Fruit fly (Drosophila melanogaster) whole organism, embryonic: ENCODE results near the gene CG14965.

Experiments
- BEAF-32 ChIP-seq: fragments of 200-800 bp; sonication (Bioruptor generic); optimal IDR thresholded peaks from 3 replicates; lab custom pipeline; 2017; ENCODE audit warnings: missing biosample characterization, missing genetic modification characterization, mild to moderate bottlenecking, moderate library complexity, missing genetic modification reagents
- CG10209 ChIP-seq: fragments of 200-800 bp; sonication (Bioruptor generic); optimal IDR thresholded peaks from 3 replicates; lab custom pipeline; 2017; ENCODE audit warnings: missing biosample characterization, mild to moderate bottlenecking, missing genetic modification characterization, missing genetic modification reagents
- CG10274 ChIP-seq: fragments of 200-800 bp; sonication (Bioruptor generic); optimal IDR thresholded peaks from 3 replicates; lab custom pipeline; 2017; ENCODE audit warnings: missing biosample characterization, mild to moderate bottlenecking, missing genetic modification characterization
- CG12659 ChIP-seq: fragments of 200-800 bp; sonication (Bioruptor generic); optimal IDR thresholded peaks from 3 replicates; lab custom pipeline; 2017; ENCODE audit warnings: mild to moderate bottlenecking, missing biosample characterization, missing genetic modification reagents, missing genetic modification characterization
- CG13775 ChIP-seq: fragments of 200-800 bp; sonication (Bioruptor generic); optimal IDR thresholded peaks from 3 replicates; lab custom pipeline; 2017; ENCODE audit warnings: missing biosample characterization, mild to moderate bottlenecking, missing genetic modification characterization
- CG17186 ChIP-seq: fragments of 200-800 bp; sonication (Bioruptor generic); optimal IDR thresholded peaks from 3 replicates; lab custom pipeline; 2017; ENCODE audit warnings: missing biosample characterization, missing genetic modification reagents, missing genetic modification characterization
- CG18619 ChIP-seq: fragments of 200-800 bp; sonication (Bioruptor generic); optimal IDR thresholded peaks from 3 replicates; lab custom pipeline; 2017; ENCODE audit warnings: missing biosample characterization, mild to moderate bottlenecking, missing genetic modification characterization
- CG2116 ChIP-seq: fragments of 200-800 bp; sonication (Bioruptor generic); optimal IDR thresholded peaks from 3 replicates; lab custom pipeline; 2018; ENCODE audit warnings: missing biosample characterization, mild to moderate bottlenecking, missing genetic modification characterization
- CG2120 ChIP-seq: fragments of 200-800 bp; sonication (Bioruptor generic); optimal IDR thresholded peaks from 3 replicates; lab custom pipeline; 2016; ENCODE audit warnings: missing biosample characterization, missing genetic modification characterization
- CG30403 ChIP-seq: fragments of 200-800 bp; sonication (Bioruptor generic); optimal IDR thresholded peaks from 3 replicates; lab custom pipeline; 2016; ENCODE audit warnings: missing biosample characterization, missing genetic modification characterization
- CG31388 ChIP-seq: fragments of 200-800 bp; sonication (Bioruptor generic); optimal IDR thresholded peaks from 2 replicates; lab custom pipeline; 2016; ENCODE audit warnings: missing biosample characterization, missing genetic modification characterization
- CG34376 ChIP-seq: fragments of 200-800 bp; sonication (Bioruptor generic); optimal IDR thresholded peaks from 2 replicates; lab custom pipeline; 2018; ENCODE audit warnings: missing biosample characterization, mild to moderate bottlenecking, missing genetic modification characterization
- CG4617 ChIP-seq: fragments of 200-800 bp; sonication (Bioruptor generic); optimal IDR thresholded peaks from 3 replicates; lab custom pipeline; 2016; ENCODE audit warnings: missing biosample characterization, missing genetic modification characterization, borderline replicate concordance
- CG6813 ChIP-seq: fragments of 200-800 bp; sonication (Bioruptor generic); optimal IDR thresholded peaks from 2 replicates; lab custom pipeline; 2017; ENCODE audit warnings: missing biosample characterization, missing genetic modification characterization, mild to moderate bottlenecking, moderate library complexity, missing genetic modification reagents
- CHES-1-like ChIP-seq: fragments of 200-800 bp; sonication (Bioruptor generic); optimal IDR thresholded peaks from 2 replicates; lab custom pipeline; 2016; ENCODE audit warnings: missing biosample characterization, missing genetic modification characterization
- CkIIα-i1 ChIP-seq: fragments of 200-800 bp; sonication (Bioruptor generic); IDR thresholded peaks from 2 replicates; pipeline ENCODE4 v1.3.6; 2022; ENCODE audit warnings: missing biosample characterization, missing genetic modification characterization
- Dip3 ChIP-seq: fragments of 200-800 bp; sonication (Bioruptor generic); optimal IDR thresholded peaks from 3 replicates; lab custom pipeline; 2016; ENCODE audit warnings: missing biosample characterization, missing genetic modification characterization
- Dp ChIP-seq: fragments of 200-800 bp; sonication (Bioruptor generic); optimal IDR thresholded peaks from 2 replicates; lab custom pipeline; 2018; ENCODE audit warnings: missing biosample characterization, mild to moderate bottlenecking, missing genetic modification characterization, moderate library complexity
- E2f2 ChIP-seq: fragments of 200-800 bp; sonication (Bioruptor generic); IDR thresholded peaks from 2 replicates; pipeline ENCODE4 v1.3.6; 2022; ENCODE audit warnings: missing biosample characterization, missing genetic modification characterization
- Ets97D ChIP-seq: fragments of 200-800 bp; sonication (Bioruptor generic); optimal IDR thresholded peaks from 3 replicates; lab custom pipeline; 2016; ENCODE audit warnings: missing biosample characterization, missing genetic modification characterization
- HLHmδ ChIP-seq: fragments of 200-800 bp; sonication (Bioruptor generic); optimal IDR thresholded peaks from 2 replicates; lab custom pipeline; 2018; ENCODE audit warnings: missing biosample characterization, mild to moderate bottlenecking, missing genetic modification characterization, moderate library complexity
- Hey ChIP-seq: fragments of 200-800 bp; sonication (Bioruptor generic); optimal IDR thresholded peaks from 3 replicates; lab custom pipeline; 2018; ENCODE audit warnings: missing biosample characterization, mild to moderate bottlenecking, missing genetic modification characterization
- MBD-R2 ChIP-seq: fragments of 200-800 bp; sonication (Bioruptor generic); IDR thresholded peaks from 2 replicates; pipeline ENCODE4 v1.3.6; 2022; ENCODE audit warnings: missing biosample characterization, missing genetic modification characterization
- MTF-1 ChIP-seq: fragments of 200-800 bp; sonication (Bioruptor generic); optimal IDR thresholded peaks from 2 replicates; lab custom pipeline; 2018; ENCODE audit warnings: missing biosample characterization, mild to moderate bottlenecking, missing genetic modification characterization, borderline replicate concordance
- Med ChIP-seq: fragments of 200-800 bp; sonication (Bioruptor generic); peaks from one replicate; lab custom pipeline; 2016; ENCODE audit warnings: missing biosample characterization, missing genetic modification characterization, mild to moderate bottlenecking, inconsistent platforms, moderate library complexity
- Myb ChIP-seq: fragments of 200-800 bp; sonication (Bioruptor generic); optimal IDR thresholded peaks from 2 replicates; lab custom pipeline; 2016; ENCODE audit warnings: missing biosample characterization, missing genetic modification characterization
- NfI ChIP-seq: fragments of 200-800 bp; sonication (Bioruptor generic); optimal IDR thresholded peaks from 3 replicates; lab custom pipeline; 2018; ENCODE audit warnings: missing biosample characterization, mild to moderate bottlenecking, missing genetic modification characterization, moderate library complexity
- Sry-δ ChIP-seq: fragments of 200-800 bp; sonication (Bioruptor generic); optimal IDR thresholded peaks from 2 replicates; lab custom pipeline; 2016; ENCODE audit warnings: missing biosample characterization, missing genetic modification characterization
- Stat92E ChIP-seq, 3 experiments: fragments of >200 bp in 2 of 3; fragments of 200-800 bp in 1 of 3; sonication (Bioruptor generic) in 1 of 3; optimal IDR thresholded peaks; 2 replicates each; lab custom pipeline; 2017 to 2019; ENCODE audit warnings: missing biosample characterization in 3 of 3, missing genetic modification characterization in 3 of 3, mild to moderate bottlenecking in 1 of 3, moderate library complexity in 1 of 3
- Trl ChIP-seq, 3 experiments: fragments of >200 bp in 2 of 3; fragments of 200-800 bp in 1 of 3; sonication (Bioruptor generic) in 1 of 3; optimal IDR thresholded peaks; 2 replicates in 1 of 3; 3 replicates in 2 of 3; lab custom pipeline; 2016 to 2017; ENCODE audit warnings: missing biosample characterization in 1 of 3, missing genetic modification characterization in 1 of 3
- caup ChIP-seq: fragments of 200-800 bp; sonication (Bioruptor generic); optimal IDR thresholded peaks from 3 replicates; lab custom pipeline; 2017; ENCODE audit warnings: missing biosample characterization, mild to moderate bottlenecking, missing genetic modification characterization, moderate library complexity; ENCODE audit not compliant: severe bottlenecking
- fd96Cb ChIP-seq: fragments of 200-800 bp; sonication (Bioruptor generic); optimal IDR thresholded peaks from 2 replicates; lab custom pipeline; 2018; ENCODE audit warnings: missing biosample characterization, mild to moderate bottlenecking, missing genetic modification characterization, moderate library complexity
- hb ChIP-seq: fragments of 200-800 bp; sonication (Bioruptor generic); IDR thresholded peaks from 3 replicates; pipeline ENCODE4 v1.3.6; 2022; ENCODE audit warnings: missing biosample characterization, missing genetic modification characterization; ENCODE audit not compliant: partially characterized antibody
- kah ChIP-seq: fragments of 200-800 bp; sonication (Bioruptor generic); optimal IDR thresholded peaks from 2 replicates; lab custom pipeline; 2018; ENCODE audit warnings: missing biosample characterization, mild to moderate bottlenecking, missing genetic modification characterization
- knrl ChIP-seq: fragments of 200-800 bp; sonication (Bioruptor generic); IDR thresholded peaks from 3 replicates; pipeline ENCODE4 v1.3.6; 2022; ENCODE audit warnings: missing biosample characterization, missing genetic modification characterization; ENCODE audit not compliant: partially characterized antibody
- mirr ChIP-seq: fragments of 200-800 bp; sonication (Bioruptor generic); optimal IDR thresholded peaks from 3 replicates; lab custom pipeline; 2018; ENCODE audit warnings: missing biosample characterization, mild to moderate bottlenecking, missing genetic modification characterization
- phol ChIP-seq: fragments of 200-800 bp; sonication (Bioruptor generic); optimal IDR thresholded peaks from 3 replicates; lab custom pipeline; 2018; ENCODE audit warnings: missing biosample characterization, mild to moderate bottlenecking, missing genetic modification characterization, moderate library complexity
- pzg ChIP-seq: fragments of 200-800 bp; sonication (Bioruptor generic); optimal IDR thresholded peaks from 3 replicates; lab custom pipeline; 2018; ENCODE audit warnings: missing biosample characterization, mild to moderate bottlenecking, missing genetic modification characterization, moderate library complexity
- repo ChIP-seq: fragments of 200-800 bp; sonication (Bioruptor generic); optimal IDR thresholded peaks from 2 replicates; lab custom pipeline; 2016; ENCODE audit warnings: missing biosample characterization, missing genetic modification characterization
- ro ChIP-seq: fragments of 200-800 bp; sonication (Bioruptor generic); IDR thresholded peaks from 2 replicates; pipeline ENCODE4 v1.3.6; 2022; ENCODE audit warnings: missing biosample characterization, missing genetic modification characterization
- stc ChIP-seq: fragments of 200-800 bp; sonication (Bioruptor generic); IDR thresholded peaks from 2 replicates; pipeline ENCODE4 v1.3.6; 2022; ENCODE audit warnings: missing biosample characterization, missing genetic modification characterization
- tap ChIP-seq: fragments of 200-800 bp; optimal IDR thresholded peaks from 3 replicates; lab custom pipeline; 2019; ENCODE audit warnings: missing biosample characterization, mild to moderate bottlenecking, missing genetic modification characterization, moderate library complexity
- tin ChIP-seq: fragments of 200-800 bp; sonication (Bioruptor generic); optimal IDR thresholded peaks from 3 replicates; lab custom pipeline; 2016; ENCODE audit warnings: missing biosample characterization, missing genetic modification characterization
- trem ChIP-seq: fragments of 200-800 bp; optimal IDR thresholded peaks from 3 replicates; lab custom pipeline; 2019; ENCODE audit warnings: missing biosample characterization, mild to moderate bottlenecking, missing genetic modification characterization, moderate library complexity

CG14965 gene

dm6 chr3L:3218859-3219258, 26.6 kb upstream of the CG14965 start, which contains the start of the genes hob and nSMase (continued):
- TF ChIP-seq CG13775 (GFP tag; lab: Kevin White, UChicago) (peak; percentile 22), Sry-δ (GFP tag; lab: Kevin White, UChicago) (peak; percentile 45), Stat92E (GFP tag; optimal IDR thresholded peaks at IDR 0.05; lab: Kevin White, UChicago) (peak in 1 of 3 experiments; percentile 40), MBD-R2 (GFP tag; lab: Robert Waterston, UW) (peak; percentile 69), E2f2 (GFP tag; lab: Robert Waterston, UW) (peak; percentile 61; the same call in 1 of the 2 replicates), CG2120 (GFP tag; lab: Kevin White, UChicago) (peak; percentile 43), CG10209 (GFP tag; lab: Kevin White, UChicago) (no peak), caup (GFP tag; lab: Kevin White, UChicago) (peak; percentile 3), ro (GFP tag; lab: Robert Waterston, UW) (no peak), BEAF-32 (GFP tag; lab: Kevin White, UChicago) (peak; percentile 42), CG4617 (peak; percentile 60), fd96Cb (tag; lab: Kevin White, UChicago) (no peak), phol (tag; lab: Kevin White, UChicago) (peak; percentile 55), CG30403 (no peak), Med (GFP tag; lab: Kevin White, UChicago) (peak; percentile 76), CG34376 (peak; percentile 37), CG2116 (GFP tag; lab: Kevin White, UChicago) (peak; percentile 97), CG17186 (peak; percentile 58), Dip3 (GFP tag; lab: Kevin White, UChicago) (peak; percentile 12), CHES-1-like (GFP tag; lab: Kevin White, UChicago) (peak; percentile 66), CkIIα-i1 (no peak), CG12659 (GFP tag; lab: Kevin White, UChicago) (peak; percentile 70), repo (GFP tag; lab: Kevin White, UChicago) (no peak), pzg (GFP tag; lab: Kevin White, UChicago) (peak; percentile 84), Myb (peak; percentile 73), Ets97D (GFP tag; lab: Kevin White, UChicago) (peak; percentile 59), knrl (peak; percentile 37; the same call in 1 of the 3 replicates), Dp (GFP tag; lab: Kevin White, UChicago) (peak; percentile 69)

- peak; percentile 3 for TF ChIP-seq CG18619 (GFP tag; lab: Kevin White, UChicago)
- TF ChIP-seq Trl (optimal IDR thresholded peaks at IDR 0.05; lab: Kevin White, UChicago), result no peak
- TF ChIP-seq Trl (GFP tag; optimal IDR thresholded peaks at IDR 0.05; lab: Kevin White, UChicago), result peak; percentile 0
- peak; percentile 66 for TF ChIP-seq mirr (GFP tag; lab: Kevin White, UChicago)
- no peak for TF ChIP-seq stc (GFP tag; lab: Robert Waterston, UW)
- TF ChIP-seq CG10274, result no peak
- no peak for TF ChIP-seq tap
- TF ChIP-seq HLHmδ, result peak; percentile 30
- no peak for TF ChIP-seq CG31388 (GFP tag; lab: Kevin White, UChicago)
- TF ChIP-seq hb (GFP tag; lab: Robert Waterston, UW), result no peak
- TF ChIP-seq tin, result no peak
- TF ChIP-seq NfI (GFP tag; lab: Kevin White, UChicago), result no peak
- TF ChIP-seq caup (GFP tag; lab: Kevin White, UChicago), result peak; percentile 11
- TF ChIP-seq MTF-1 (GFP tag; lab: Kevin White, UChicago), result peak; percentile 0
- TF ChIP-seq CG6813 (GFP tag; lab: Kevin White, UChicago), result peak; percentile 18
- no peak for TF ChIP-seq trem (tag; lab: Kevin White, UChicago)
- no peak for TF ChIP-seq Hey
- peak; percentile 71 for TF ChIP-seq kah (GFP tag; lab: Kevin White, UChicago)
- TF ChIP-seq, all 482 proteins: peak for 8
These were observed 16.6 kb upstream of the CG14965 start, which contains the start of the genes CG32269 and CG32270 for dm6 chr3L:3208895-3209294. CG32269 (minus strand) TSS chr3L:3208985. CG32270 (minus strand) TSS chr3L:3208985.
